Fruit fly (Drosophila melanogaster): ENCODE results near the gene CG32647.

DNA sequence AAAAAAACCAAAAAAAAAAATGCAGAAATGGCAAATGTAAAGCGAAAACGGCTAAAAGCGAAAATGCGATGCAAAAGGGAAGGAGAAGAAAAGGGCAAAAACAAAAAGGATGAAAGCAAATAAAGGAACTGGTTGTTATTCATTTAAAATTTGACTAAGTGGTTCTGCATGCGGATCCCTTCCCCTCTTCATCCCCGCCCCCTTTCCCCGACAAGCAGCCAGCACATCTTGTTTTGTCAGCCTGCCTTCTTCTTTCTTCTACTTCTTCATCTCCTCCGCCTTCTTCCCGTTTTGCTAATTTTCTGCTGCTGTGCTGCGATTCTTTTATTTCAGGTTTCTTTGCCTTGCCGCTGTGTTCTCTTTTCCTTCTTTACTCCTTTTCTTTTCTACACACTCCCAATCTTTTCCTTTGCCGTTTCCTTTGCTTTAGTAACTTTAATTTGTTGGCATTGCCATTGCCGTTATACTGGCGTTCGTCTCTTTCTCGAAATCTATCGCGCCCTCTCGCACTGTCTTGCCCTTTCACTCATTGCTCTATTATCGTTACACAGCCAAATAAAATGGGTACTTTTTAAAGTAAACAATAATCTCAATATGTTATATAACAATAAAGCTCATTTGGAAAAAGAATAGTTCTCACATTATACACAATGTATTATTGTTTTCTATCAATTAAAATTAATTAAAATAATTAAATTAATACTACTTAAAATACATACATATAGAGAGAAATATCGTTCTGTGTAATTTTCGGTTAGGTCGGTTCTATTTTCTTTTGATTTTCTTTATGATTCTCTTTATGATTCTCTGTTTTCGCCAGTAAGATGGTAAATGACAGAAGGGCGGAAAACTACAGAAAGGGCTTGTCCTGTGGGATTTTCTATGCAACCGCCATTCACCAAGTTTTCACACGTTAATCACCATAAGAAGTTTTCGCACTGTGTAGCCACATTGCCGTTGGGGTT lies 36.7 kb downstream of the CG32647 start:
- peak; percentile 34 for TF ChIP-seq Sp1 (GFP tag; optimal IDR thresholded peaks at IDR 0.05)
- TF ChIP-seq Jra (GFP tag; optimal IDR thresholded peaks at IDR 0.05) = no peak
- TF ChIP-seq OdsH (GFP tag; optimal IDR thresholded peaks at IDR 0.05) = no peak
- TF ChIP-seq brk (GFP tag; optimal IDR thresholded peaks at IDR 0.05) = no peak
- TF ChIP-seq psq (GFP tag; optimal IDR thresholded peaks at IDR 0.05) = peak; percentile 99
- no peak for TF ChIP-seq h (GFP tag; optimal IDR thresholded peaks at IDR 0.05)
- TF ChIP-seq GATAd (GFP tag; optimal IDR thresholded peaks at IDR 0.05) = no peak
- no peak for TF ChIP-seq pan (optimal IDR thresholded peaks at IDR 0.05)
- TF ChIP-seq N (GFP tag; optimal IDR thresholded peaks at IDR 0.05) = no peak
- peak; percentile 58 for TF ChIP-seq Dif (GFP tag; optimal IDR thresholded peaks at IDR 0.05; ENCODE audit: partially characterized antibody)
- no peak for TF ChIP-seq lola (GFP tag; optimal IDR thresholded peaks at IDR 0.05)
